Worm (Caenorhabditis elegans) whole organism, mixed stage, embryonic: ENCODE measurements around the gene gcy-1.

Experiments
- ceh-39 ChIP-seq: fragments of 150-350 bp; optimal IDR thresholded peaks from 2 replicates; lab custom pipeline; 2014; ENCODE audit warnings: missing biosample characterization, missing genetic modification characterization
- nhr-76 ChIP-seq: sonication (generic microtip); optimal IDR thresholded peaks from 2 replicates; lab custom pipeline; 2017; ENCODE audit warnings: missing biosample characterization, missing genetic modification characterization
- pha-4 ChIP-seq: fragments of 150-350 bp; optimal IDR thresholded peaks from 2 replicates; lab custom pipeline; 2018; ENCODE audit warnings: missing biosample characterization, missing genetic modification reagents, missing genetic modification characterization
- ztf-11 ChIP-seq: fragments of 150-350 bp; optimal IDR thresholded peaks from 2 replicates; lab custom pipeline; 2014; ENCODE audit warnings: missing biosample characterization, missing genetic modification characterization

- no peak for TF ChIP-seq pha-4
- TF ChIP-seq ztf-11 = no peak
- TF ChIP-seq ceh-39 (tag; lab: Kevin White, UChicago) = no peak
- TF ChIP-seq nhr-76 (tag; lab: Kevin White, UChicago) = no peak
Measured at ce11 chrII:9470027-9470426, 46.7 kb downstream of the gcy-1 start, which contains the start of gene T19H5.6.
